Worm (Caenorhabditis elegans) whole organism, L4/young adult: ENCODE measurements around the gene K02A6.4.

Experiments
- W03F9.2 ChIP-seq: fragments of 150-350 bp; optimal IDR thresholded peaks from 2 replicates; lab custom pipeline; 2014; ENCODE audit warnings: missing biosample characterization, missing genetic modification characterization
- dao-5 ChIP-seq: sonication (generic microtip); optimal IDR thresholded peaks from 2 replicates; lab custom pipeline; 2016; ENCODE audit warnings: missing genotype, missing genetic modification characterization, moderate library complexity, missing compliant biosample characterization
- him-1 ChIP-seq: sonication (generic microtip); optimal IDR thresholded peaks from 2 replicates; lab custom pipeline; 2016; ENCODE audit warnings: missing genotype, missing genetic modification reagents, missing genetic modification characterization, missing compliant biosample characterization

DNA sequence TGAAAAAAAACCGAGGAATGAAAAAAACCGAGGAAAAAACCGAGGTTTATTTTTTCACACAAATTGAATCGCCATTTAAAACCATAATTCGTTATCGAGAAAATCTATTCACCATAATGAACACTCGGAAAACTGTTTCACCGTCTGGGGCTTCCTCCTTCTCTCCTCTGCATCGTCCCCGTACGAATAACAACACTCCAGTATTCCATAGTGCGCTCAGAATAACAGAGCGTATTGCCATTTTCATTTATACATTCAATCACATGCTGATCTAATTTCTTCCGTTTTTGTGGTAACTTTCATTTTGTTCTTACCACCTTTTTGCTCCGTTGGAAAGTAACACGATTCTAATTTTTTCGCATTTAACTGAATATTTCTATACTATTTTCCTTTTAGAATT, 49.0 kb downstream of the K02A6.4 start, which contains the start of gene C17H11.2:
- no peak for TF ChIP-seq W03F9.2 (tag; lab: Kevin White, UChicago)
- TF ChIP-seq dao-5 (tag; lab: Kevin White, UChicago), result no peak
- TF ChIP-seq him-1 (tag; lab: Kevin White, UChicago), result no peak
